Worm (Caenorhabditis elegans): ENCODE results near the gene C40A11.7.

Gene C40A11.7

DNA sequence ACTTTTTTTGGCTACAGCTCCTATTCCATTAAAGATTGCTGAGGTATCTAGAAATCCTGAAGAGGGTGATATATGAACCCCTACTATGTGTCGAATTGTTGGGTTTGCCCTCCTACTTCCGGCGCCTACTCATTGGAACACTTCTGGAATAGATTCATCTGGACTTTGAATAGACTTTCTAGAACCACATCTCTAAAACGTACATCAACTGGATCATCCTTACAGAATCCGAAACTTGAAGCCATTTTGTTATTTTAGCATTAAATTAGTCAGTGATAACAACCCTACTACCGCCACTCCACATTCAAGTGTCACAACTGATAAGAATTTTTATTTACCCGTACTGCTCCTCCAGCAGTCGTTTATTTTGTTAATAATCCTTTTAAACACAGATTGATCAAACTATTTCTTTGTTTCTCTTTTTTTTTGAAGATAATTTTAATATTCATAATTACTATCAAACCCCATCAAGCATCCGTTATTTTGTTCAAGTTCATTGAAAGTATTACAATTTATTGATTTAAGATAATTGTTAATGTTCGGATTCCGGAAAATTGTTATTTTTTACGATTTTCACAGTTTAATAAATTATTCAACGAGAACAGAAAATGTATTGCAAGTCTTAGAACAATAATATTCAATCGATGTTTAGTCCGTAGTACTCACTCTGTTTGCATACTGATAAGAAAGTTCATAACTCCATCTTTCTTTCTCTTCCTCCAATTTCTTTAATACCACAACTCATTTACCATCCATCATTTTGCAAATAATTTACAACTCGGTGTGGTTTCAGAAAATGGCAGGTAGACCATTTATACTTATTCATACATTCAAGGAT is 51.0 kb downstream of the C40A11.7 start, which contains the start of gene math-42:
TSS of gene math-42 (plus strand) at position 788 of the 838 bp plus-strand sequence.
- TF ChIP-seq lin-13 (GFP tag; optimal IDR thresholded peaks at IDR 0.05) (no peak), elt-2 (tag; optimal IDR thresholded peaks at IDR 0.05) (peak; percentile 38)
